Worm (Caenorhabditis elegans): ENCODE measurements around the gene C17H12.11.
A peak's percentile ranks its signal among the peaks of the same experiment; 100 is the strongest.
"Not testable (repeated sequence)": the region's sequence is repeated elsewhere in the genome, so short reads cannot be mapped to it uniquely, and the experiment has no call there.

Gene C17H12.11

ce11 chrIV:6821709-6822108, 19.5 kb downstream of the C17H12.11 start (continued):
- no peak for TF ChIP-seq F23B12.7 (tag; optimal IDR thresholded peaks at IDR 0.05; ENCODE audit: insufficient read depth)
- no peak for TF ChIP-seq tbp1 (GFP tag; optimal IDR thresholded peaks at IDR 0.05)
- no peak for TF ChIP-seq pha-4 (tag; optimal IDR thresholded peaks at IDR 0.05)
- TF ChIP-seq attf-5 (GFP tag; optimal IDR thresholded peaks at IDR 0.05) = no peak

ce11 chrIV:6822406-6822805, 20.2 kb downstream of the C17H12.11 start, which contains the start of gene C17H12.6:
TSS of gene C17H12.6 (minus strand) at chrIV:6822506.
- no peak for TF ChIP-seq sptf-2 (GFP tag; optimal IDR thresholded peaks at IDR 0.05)
- TF ChIP-seq ets-4 (GFP tag; optimal IDR thresholded peaks at IDR 0.05) = no peak
- TF ChIP-seq hmg-20 (GFP tag; IDR thresholded peaks at IDR 0.05) = no peak
- no peak for TF ChIP-seq gei-17 (GFP tag; optimal IDR thresholded peaks at IDR 0.05)
- no peak for TF ChIP-seq attf-5 (GFP tag; optimal IDR thresholded peaks at IDR 0.05)
- no peak for TF ChIP-seq lag-1 (GFP tag; IDR thresholded peaks at IDR 0.05)
- no peak for TF ChIP-seq ceh-58 (GFP tag; IDR thresholded peaks at IDR 0.05)
- no peak for TF ChIP-seq Y53F4B.3 (GFP tag; IDR thresholded peaks at IDR 0.05)
- no peak for TF ChIP-seq Y79H2A.3 (GFP tag; conservative IDR thresholded peaks at IDR 0.05)
- TF ChIP-seq ccch-3 (GFP tag; optimal IDR thresholded peaks at IDR 0.05) = no peak
- TF ChIP-seq tbx-9 (tag; optimal IDR thresholded peaks at IDR 0.05; ENCODE audit: borderline replicate concordance) = no peak
- no peak for TF ChIP-seq snpc-4 (GFP tag; optimal IDR thresholded peaks at IDR 0.05)
- TF ChIP-seq snpc-4 (tag; optimal IDR thresholded peaks at IDR 0.05) = no peak
- TF ChIP-seq hmg-1.2 (GFP tag; IDR thresholded peaks at IDR 0.05) = no peak
- TF ChIP-seq athp-1 (tag; optimal IDR thresholded peaks at IDR 0.05) = no peak
- TF ChIP-seq unc-62 (GFP tag; optimal IDR thresholded peaks at IDR 0.05) = no peak
- TF ChIP-seq mcd-1 (GFP tag; IDR thresholded peaks at IDR 0.05) = no peak

- peak; percentile 47 for TF ChIP-seq nhr-80 (tag; optimal IDR thresholded peaks at IDR 0.05)
- no peak for TF ChIP-seq zfh-2 (GFP tag; conservative IDR thresholded peaks at IDR 0.05)
Measured at ce11 chrIV:6824622-6825021, 22.4 kb downstream of the C17H12.11 start, which contains the start of gene H20E11.3. TSS of gene H20E11.3 (plus strand) at chrIV:6824816.

- not testable (repeated sequence) for TF ChIP-seq sea-2, ceh-40, B0336.3 (GFP tag; IDR thresholded peaks at IDR 0.05)
Measured at ce11 chrIV:6827477-6827876, 25.3 kb downstream of the C17H12.11 start, which contains the start of gene H20E11.2. TSS of gene H20E11.2 (plus strand) at chrIV:6827777.

- TF ChIP-seq T07F8.4 (tag; optimal IDR thresholded peaks at IDR 0.05) (no peak), lin-26 (GFP tag; IDR thresholded peaks at IDR 0.05) (no peak), dpff-1 (tag; optimal IDR thresholded peaks at IDR 0.05) (no peak), F49E8.2 (tag; optimal IDR thresholded peaks at IDR 0.05; ENCODE audit: insufficient read depth) (no peak), Y79H2A.3 (GFP tag; conservative IDR thresholded peaks at IDR 0.05) (no peak), rcor-1 (GFP tag; IDR thresholded peaks at IDR 0.05) (no peak), nfya-1 (tag; optimal IDR thresholded peaks at IDR 0.05; ENCODE audit: borderline replicate concordance, insufficient read depth) (no peak), nhr-80 (tag; optimal IDR thresholded peaks at IDR 0.05) (peak; percentile 29)
Measured at ce11 chrIV:6829902-6830301, 27.7 kb downstream of the C17H12.11 start, which contains the start of gene H20E11.1. TSS of gene H20E11.1 (plus strand) at chrIV:6830145.

ce11 chrIV:6832194-6832593, 30.0 kb downstream of the C17H12.11 start:
- TF ChIP-seq ceh-79 (tag; optimal IDR thresholded peaks at IDR 0.05) (no peak), aptf-3 (GFP tag; IDR thresholded peaks at IDR 0.05) (no peak), sptf-2 (GFP tag; optimal IDR thresholded peaks at IDR 0.05) (no peak), tlf-1 (GFP tag; optimal IDR thresholded peaks at IDR 0.05) (no peak), sdz-38 (tag; optimal IDR thresholded peaks at IDR 0.05) (no peak), efl-1 (GFP tag; optimal IDR thresholded peaks at IDR 0.05) (no peak), ama-1 (optimal IDR thresholded peaks at IDR 0.05) (no peak), ama-1 (GFP tag; optimal IDR thresholded peaks at IDR 0.05) (no peak), snpc-4 (GFP tag; optimal IDR thresholded peaks at IDR 0.05) (no peak), snpc-4 (tag; optimal IDR thresholded peaks at IDR 0.05) (no peak), tbx-9 (tag; optimal IDR thresholded peaks at IDR 0.05; ENCODE audit: borderline replicate concordance) (no peak), mxl-1 (tag; optimal IDR thresholded peaks at IDR 0.05) (no peak), rcor-1 (GFP tag; IDR thresholded peaks at IDR 0.05) (no peak), F10E7.11 (tag; optimal IDR thresholded peaks at IDR 0.05) (no peak), egl-18 (GFP tag; IDR thresholded peaks at IDR 0.05) (no peak), F23B12.7 (tag; optimal IDR thresholded peaks at IDR 0.05; ENCODE audit: insufficient read depth) (no peak), unc-62 (GFP tag; optimal IDR thresholded peaks at IDR 0.05) (no peak)
